Worm (Caenorhabditis elegans): Measurements from ENCODE around the gene spin-3.

- no peak for TF ChIP-seq dao-5 (tag; optimal IDR thresholded peaks at IDR 0.05)
- no peak for TF ChIP-seq W03F9.2 (tag; optimal IDR thresholded peaks at IDR 0.05)
These were observed 25.7 kb downstream of the spin-3 start for ce11 chrX:13155730-13156129.
